Fruit fly (Drosophila melanogaster) whole organism, embryonic: ENCODE measurements around the gene Exo70.

Experiments used
- Atf6 ChIP-seq: fragments of 200-800 bp; sonication (Bioruptor generic); IDR thresholded peaks from 2 replicates; pipeline ENCODE4 v1.3.6; 2022; ENCODE audit warnings: missing biosample characterization, missing genetic modification characterization
- BtbVII ChIP-seq: fragments of 200-800 bp; sonication (Bioruptor generic); optimal IDR thresholded peaks from 3 replicates; lab custom pipeline; 2017; ENCODE audit warnings: missing biosample characterization, mild to moderate bottlenecking, missing genetic modification characterization
- C15 ChIP-seq: fragments of 200-800 bp; sonication (Bioruptor generic); IDR thresholded peaks from 3 replicates; pipeline ENCODE4 v1.3.6; 2022; ENCODE audit warnings: missing biosample characterization, missing genetic modification characterization
- CG11247 ChIP-seq: fragments of 200-800 bp; sonication (Bioruptor generic); IDR thresholded peaks from 2 replicates; pipeline ENCODE4 v1.3.6; 2022; ENCODE audit warnings: missing biosample characterization, missing genetic modification characterization
- CG12236 ChIP-seq: fragments of 200-800 bp; sonication (Bioruptor generic); optimal IDR thresholded peaks from 2 replicates; lab custom pipeline; 2016; ENCODE audit warnings: missing biosample characterization, missing genetic modification characterization
- CG13424 ChIP-seq: fragments of 200-800 bp; sonication (Bioruptor generic); optimal IDR thresholded peaks from 2 replicates; lab custom pipeline; 2019; ENCODE audit warnings: missing biosample characterization, mild to moderate bottlenecking, missing genetic modification characterization, moderate library complexity
- CG13894 ChIP-seq: fragments of 200-800 bp; sonication (Bioruptor generic); optimal IDR thresholded peaks from 3 replicates; lab custom pipeline; 2018; ENCODE audit warnings: missing biosample characterization, mild to moderate bottlenecking, missing genetic modification characterization, moderate library complexity
- CG15269 ChIP-seq: fragments of 200-800 bp; sonication (Bioruptor generic); optimal IDR thresholded peaks from 2 replicates; lab custom pipeline; 2018; ENCODE audit warnings: missing biosample characterization, mild to moderate bottlenecking, missing genetic modification characterization, moderate library complexity
- CG16813 ChIP-seq: fragments of 200-800 bp; sonication (Bioruptor generic); IDR thresholded peaks from 3 replicates; pipeline ENCODE4 v1.3.6; 2022; ENCODE audit warnings: missing biosample characterization, missing genetic modification characterization; ENCODE audit not compliant: partially characterized antibody
- CG17359 ChIP-seq: fragments of 200-800 bp; sonication (Bioruptor generic); optimal IDR thresholded peaks from 3 replicates; lab custom pipeline; 2018; ENCODE audit warnings: missing biosample characterization, mild to moderate bottlenecking, missing genetic modification characterization, moderate library complexity
- CG17385 ChIP-seq: fragments of 200-800 bp; sonication (Bioruptor generic); optimal IDR thresholded peaks from 3 replicates; lab custom pipeline; 2018; ENCODE audit warnings: missing biosample characterization, mild to moderate bottlenecking, missing genetic modification characterization
- CG17802 ChIP-seq: fragments of 200-800 bp; sonication (Bioruptor generic); optimal IDR thresholded peaks from 2 replicates; lab custom pipeline; 2018; ENCODE audit warnings: missing biosample characterization, mild to moderate bottlenecking, missing genetic modification characterization, moderate library complexity
- CG18262 ChIP-seq: fragments of 200-800 bp; optimal IDR thresholded peaks from 3 replicates; lab custom pipeline; 2019; ENCODE audit warnings: missing biosample characterization, mild to moderate bottlenecking, missing genetic modification characterization, moderate library complexity
- CG2116 ChIP-seq: fragments of 200-800 bp; sonication (Bioruptor generic); optimal IDR thresholded peaks from 3 replicates; lab custom pipeline; 2018; ENCODE audit warnings: missing biosample characterization, mild to moderate bottlenecking, missing genetic modification characterization
- CG3163 ChIP-seq: fragments of 200-800 bp; sonication (Bioruptor generic); optimal IDR thresholded peaks from 3 replicates; lab custom pipeline; 2016; ENCODE audit warnings: missing biosample characterization, missing genetic modification characterization
- CG34224 ChIP-seq: fragments of 200-800 bp; sonication (Bioruptor generic); IDR thresholded peaks from 3 replicates; pipeline ENCODE4 v1.3.6; 2022; ENCODE audit warnings: missing biosample characterization, missing genetic modification characterization; ENCODE audit not compliant: partially characterized antibody
- CG3847 ChIP-seq: fragments of 200-800 bp; sonication (Bioruptor generic); IDR thresholded peaks from 2 replicates; pipeline ENCODE4 v1.3.6; 2022; ENCODE audit warnings: missing biosample characterization, missing genetic modification characterization
- CG5953 ChIP-seq: fragments of 200-800 bp; sonication (Bioruptor generic); IDR thresholded peaks from 2 replicates; pipeline ENCODE4 v1.3.6; 2022; ENCODE audit warnings: missing biosample characterization, missing genetic modification characterization
- CG8290 ChIP-seq, 3 experiments: fragments of 200-800 bp; sonication (Bioruptor generic); optimal IDR thresholded peaks; 2 replicates each; lab custom pipeline; 2016 to 2019; ENCODE audit warnings: missing biosample characterization in 3 of 3, missing genetic modification characterization in 3 of 3, mild to moderate bottlenecking in 2 of 3, moderate library complexity in 1 of 3
- CG8924 ChIP-seq: fragments of 200-800 bp; optimal IDR thresholded peaks from 3 replicates; lab custom pipeline; 2019; ENCODE audit warnings: missing biosample characterization, mild to moderate bottlenecking, missing genetic modification characterization, moderate library complexity
- CG9932 ChIP-seq: fragments of 200-800 bp; sonication (Bioruptor generic); IDR thresholded peaks from 2 replicates; pipeline ENCODE4 v1.3.6; 2022; ENCODE audit warnings: missing biosample characterization, missing genetic modification characterization
- Dek ChIP-seq: fragments of 200-800 bp; sonication (Bioruptor generic); optimal IDR thresholded peaks from 3 replicates; lab custom pipeline; 2019; ENCODE audit warnings: missing biosample characterization, mild to moderate bottlenecking, missing genetic modification characterization, moderate library complexity
- Dp ChIP-seq: fragments of 200-800 bp; sonication (Bioruptor generic); optimal IDR thresholded peaks from 2 replicates; lab custom pipeline; 2018; ENCODE audit warnings: missing biosample characterization, mild to moderate bottlenecking, missing genetic modification characterization, moderate library complexity
- E2f1 ChIP-seq: fragments of 200-800 bp; sonication (Bioruptor generic); IDR thresholded peaks from 2 replicates; pipeline ENCODE4 v1.3.6; 2022; ENCODE audit warnings: missing biosample characterization, missing genetic modification characterization
- HLHmδ ChIP-seq: fragments of 200-800 bp; sonication (Bioruptor generic); optimal IDR thresholded peaks from 2 replicates; lab custom pipeline; 2018; ENCODE audit warnings: missing biosample characterization, mild to moderate bottlenecking, missing genetic modification characterization, moderate library complexity
- NFAT ChIP-seq: fragments of 200-800 bp; sonication (Bioruptor generic); IDR thresholded peaks from 2 replicates; pipeline ENCODE4 v1.3.6; 2022; ENCODE audit warnings: missing biosample characterization, missing genetic modification characterization
- Pdp1 ChIP-seq, 2 experiments: fragments of 200-800 bp; sonication (Bioruptor generic); optimal IDR thresholded peaks; 3 replicates each; lab custom pipeline; 2016; ENCODE audit warnings: missing biosample characterization in 2 of 2, missing genetic modification characterization in 2 of 2, mild to moderate bottlenecking in 1 of 2, moderate library complexity in 1 of 2
- Poxn ChIP-seq: fragments of 200-800 bp; sonication (Bioruptor generic); IDR thresholded peaks from 2 replicates; pipeline ENCODE4 v1.3.6; 2022; ENCODE audit warnings: missing biosample characterization, missing genetic modification characterization
- ap ChIP-seq: fragments of 200-800 bp; sonication (Bioruptor generic); IDR thresholded peaks from 2 replicates; pipeline ENCODE4 v1.3.6; 2022; ENCODE audit warnings: missing biosample characterization, missing genetic modification characterization
- ara ChIP-seq: fragments of 200-800 bp; sonication (Bioruptor generic); IDR thresholded peaks from 2 replicates; pipeline ENCODE4 v1.3.6; 2022; ENCODE audit warnings: missing biosample characterization, missing genetic modification characterization
- br ChIP-seq: fragments of >200 bp; optimal IDR thresholded peaks from 2 replicates; lab custom pipeline; 2017
- ci ChIP-seq: fragments of 200-800 bp; sonication (Bioruptor generic); IDR thresholded peaks from 3 replicates; pipeline ENCODE4 v1.3.6; 2022; ENCODE audit warnings: missing biosample characterization, missing genetic modification characterization
- croc ChIP-seq: fragments of 200-800 bp; sonication (Bioruptor generic); conservative IDR thresholded peaks from 3 replicates; pipeline ENCODE4 v1.3.6; 2022; ENCODE audit warnings: missing biosample characterization, missing genetic modification characterization
- danr ChIP-seq: fragments of 200-800 bp; sonication (Bioruptor generic); IDR thresholded peaks from 2 replicates; pipeline ENCODE4 v1.3.6; 2022; ENCODE audit warnings: missing biosample characterization, missing genetic modification characterization
- mirr ChIP-seq: fragments of 200-800 bp; sonication (Bioruptor generic); optimal IDR thresholded peaks from 3 replicates; lab custom pipeline; 2018; ENCODE audit warnings: missing biosample characterization, mild to moderate bottlenecking, missing genetic modification characterization
- pita ChIP-seq: fragments of 200-800 bp; sonication (Bioruptor generic); optimal IDR thresholded peaks from 2 replicates; lab custom pipeline; 2017; ENCODE audit warnings: missing biosample characterization, mild to moderate bottlenecking, missing genetic modification characterization
- sd ChIP-seq: fragments of 200-800 bp; sonication (Bioruptor generic); optimal IDR thresholded peaks from 3 replicates; lab custom pipeline; 2018; ENCODE audit warnings: missing biosample characterization, mild to moderate bottlenecking, missing genetic modification characterization, moderate library complexity
- tgo ChIP-seq: fragments of 200-800 bp; sonication (Bioruptor generic); IDR thresholded peaks from 3 replicates; pipeline ENCODE4 v1.3.6; 2022; ENCODE audit warnings: missing biosample characterization, missing genetic modification characterization
- ttk ChIP-seq: fragments of 200-800 bp; sonication (Bioruptor generic); IDR thresholded peaks from 2 replicates; pipeline ENCODE4 v2.1.2; 2022; ENCODE audit warnings: missing biosample characterization, missing genetic modification characterization
- vnd ChIP-seq: fragments of 200-800 bp; sonication (Bioruptor generic); IDR thresholded peaks from 3 replicates; pipeline ENCODE4 v1.3.6; 2022; ENCODE audit warnings: missing biosample characterization, missing genetic modification characterization; ENCODE audit not compliant: partially characterized antibody
- zf30C ChIP-seq: fragments of 200-800 bp; sonication (Bioruptor generic); optimal IDR thresholded peaks from 3 replicates; lab custom pipeline; 2018; ENCODE audit warnings: missing biosample characterization, mild to moderate bottlenecking, missing genetic modification characterization
- zfh2 ChIP-seq: fragments of 200-800 bp; sonication (Bioruptor generic); optimal IDR thresholded peaks from 2 replicates; lab custom pipeline; 2016; ENCODE audit warnings: missing biosample characterization, missing genetic modification characterization

The Exo70 gene

dm6 chr3L:8459615-8460004, 48.0 kb downstream of the Exo70 start (continued):
- TF ChIP-seq CG5953 (no peak), CG16813 (GFP tag; lab: Robert Waterston, UW) (no peak), CG17385 (no peak), CG17802 (tag; lab: Kevin White, UChicago) (peak; percentile 46), Dp (GFP tag; lab: Kevin White, UChicago) (no peak), CG3163 (GFP tag; lab: Kevin White, UChicago) (no peak), CG34224 (0 out of 3 replicates have a peak, but pooled peaks have one; percentile 16), C15 (GFP tag; lab: Robert Waterston, UW) (no peak), CG17359 (tag; lab: Kevin White, UChicago) (no peak), CG8924 (tag; lab: Kevin White, UChicago) (no peak), zfh2 (GFP tag; lab: Kevin White, UChicago) (no peak), CG15269 (tag; lab: Kevin White, UChicago) (no peak), CG3847 (GFP tag; lab: Robert Waterston, UW) (no peak), Atf6 (GFP tag; lab: Robert Waterston, UW) (peak; percentile 58; the same call in 1 of the 2 replicates), ap (no peak), sd (tag; lab: Kevin White, UChicago) (peak; percentile 24), pita (GFP tag; lab: Kevin White, UChicago) (no peak), CG13424 (no peak), CG18262 (tag; lab: Kevin White, UChicago) (no peak), CG2116 (no peak), Pdp1 (GFP tag; optimal IDR thresholded peaks at IDR 0.05; lab: Kevin White, UChicago) (no peak), CG11247 (GFP tag; lab: Robert Waterston, UW) (0 out of 2 replicates have a peak, but pooled peaks have one; percentile 7), br (no peak), CG13894 (tag; lab: Kevin White, UChicago) (peak; percentile 65), CG9932 (GFP tag; lab: Robert Waterston, UW) (no peak), Dek (no peak), CG8290 (GFP tag; optimal IDR thresholded peaks at IDR 0.05; lab: Kevin White, UChicago) (no peak), CG8290 (tag; optimal IDR thresholded peaks at IDR 0.05; lab: Kevin White, UChicago) (no peak), danr (no peak), E2f1 (GFP tag; lab: Robert Waterston, UW) (0 out of 2 replicates have a peak, but pooled peaks have one; percentile 10), Poxn (GFP tag; lab: Robert Waterston, UW) (no peak), zf30C (GFP tag; lab: Kevin White, UChicago) (no peak), croc (no peak), tgo (no peak), ara (GFP tag; lab: Robert Waterston, UW) (no peak), NFAT (peak; percentile 63; the same call in 1 of the 2 replicates), BtbVII (GFP tag; lab: Kevin White, UChicago) (no peak), ttk (GFP tag; lab: Robert Waterston, UW) (no peak), mirr (GFP tag; lab: Kevin White, UChicago) (peak; percentile 36), vnd (GFP tag; lab: Robert Waterston, UW) (no peak), HLHmδ (no peak), ci (GFP tag; lab: Robert Waterston, UW) (peak; percentile 24; the same call in 1 of the 3 replicates), CG12236 (no peak)
